Worm (Caenorhabditis elegans) whole organism, young adult: Measurements from ENCODE around the gene ptr-25.
A peak's percentile ranks its signal among the peaks of the same experiment; 100 is the strongest.

Experiments
- B0336.3 ChIP-seq: fragments of 200-800 bp; sonication (Bioruptor generic); IDR thresholded peaks from 2 replicates; pipeline ENCODE4 v1.3.6; 2022; ENCODE audit warnings: missing genetic modification characterization, missing compliant biosample characterization
- C17E4.6 ChIP-seq: fragments of 200-800 bp; sonication (Bioruptor generic); IDR thresholded peaks from 2 replicates; pipeline ENCODE4 v1.3.6; 2022; ENCODE audit warnings: missing genetic modification reagents, missing genetic modification characterization, missing compliant biosample characterization
- F10E7.11 ChIP-seq: sonication (generic microtip); optimal IDR thresholded peaks from 2 replicates; lab custom pipeline; 2017; ENCODE audit warnings: mild to moderate bottlenecking, missing genetic modification characterization, moderate library complexity, missing compliant biosample characterization
- F52B5.7 ChIP-seq: sonication (generic microtip); optimal IDR thresholded peaks from 2 replicates; lab custom pipeline; 2016; ENCODE audit warnings: mild to moderate bottlenecking, missing genetic modification characterization, missing compliant biosample characterization
- F57A8.1 ChIP-seq: fragments of 200-800 bp; sonication (Bioruptor generic); optimal IDR thresholded peaks from 2 replicates; lab custom pipeline; 2018; ENCODE audit warnings: mild to moderate bottlenecking, missing genetic modification characterization, moderate library complexity, missing compliant biosample characterization
- K12H6.12 ChIP-seq: fragments of 200-800 bp; sonication (Bioruptor generic); optimal IDR thresholded peaks from 2 replicates; lab custom pipeline; 2018; ENCODE audit warnings: mild to moderate bottlenecking, missing genetic modification characterization, missing compliant biosample characterization
- Y53F4B.3 ChIP-seq: fragments of 200-800 bp; sonication (Bioruptor generic); IDR thresholded peaks from 2 replicates; pipeline ENCODE4 v1.3.6; 2022; ENCODE audit warnings: missing genetic modification reagents, missing genetic modification characterization, missing compliant biosample characterization
- Y79H2A.3 ChIP-seq: fragments of 200-800 bp; sonication (Bioruptor generic); conservative IDR thresholded peaks from 2 replicates; pipeline ENCODE4 v1.3.6; 2022; ENCODE audit warnings: missing genetic modification reagents, missing genetic modification characterization, missing compliant biosample characterization
- ZK185.1 ChIP-seq: sonication (generic microtip); optimal IDR thresholded peaks from 2 replicates; lab custom pipeline; 2016; ENCODE audit warnings: mild to moderate bottlenecking, missing genetic modification characterization, missing compliant biosample characterization; ENCODE audit not compliant: poor library complexity, severe bottlenecking
- ama-1 ChIP-seq, 3 experiments: fragments of 150-350 bp in 1 of 3; sonication (generic microtip) in 2 of 3; optimal IDR thresholded peaks; 2 replicates each; lab custom pipeline; 2014 to 2018; ENCODE audit warnings: missing biosample characterization in 2 of 3, missing genetic modification characterization in 2 of 3, missing genetic modification reagents in 2 of 3
- aptf-3 ChIP-seq: fragments of 200-800 bp; sonication (Bioruptor generic); IDR thresholded peaks from 2 replicates; pipeline ENCODE4 v1.3.6; 2022; ENCODE audit warnings: missing genetic modification characterization, missing compliant biosample characterization
- atf-7 ChIP-seq: sonication (generic microtip); optimal IDR thresholded peaks from 2 replicates; lab custom pipeline; 2017; ENCODE audit warnings: mild to moderate bottlenecking, missing genetic modification characterization, missing compliant biosample characterization
- attf-3 ChIP-seq: fragments of 200-800 bp; sonication (Bioruptor generic); conservative IDR thresholded peaks from 2 replicates; pipeline ENCODE4 v1.3.6; 2022; ENCODE audit warnings: missing genetic modification reagents, missing genetic modification characterization, missing compliant biosample characterization
- attf-6 ChIP-seq: fragments of 200-800 bp; sonication (Bioruptor generic); IDR thresholded peaks from 2 replicates; pipeline ENCODE4 v1.3.6; 2022; ENCODE audit warnings: missing genetic modification reagents, missing genetic modification characterization, missing compliant biosample characterization
- bed-1 ChIP-seq: fragments of 200-800 bp; sonication (Bioruptor generic); IDR thresholded peaks from 2 replicates; pipeline ENCODE4 v1.3.6; 2022; ENCODE audit warnings: missing genetic modification reagents, missing genetic modification characterization, missing compliant biosample characterization
- ccch-3 ChIP-seq: fragments of 200-800 bp; sonication (Bioruptor generic); optimal IDR thresholded peaks from 2 replicates; lab custom pipeline; 2018; ENCODE audit warnings: mild to moderate bottlenecking, missing genetic modification characterization, missing compliant biosample characterization
- cebp-1 ChIP-seq, 2 experiments: fragments of 200-800 bp in 1 of 2; sonication (Bioruptor generic) in 1 of 2; sonication (generic microtip) in 1 of 2; IDR thresholded peaks in 1 of 2; optimal IDR thresholded peaks in 1 of 2; 2 replicates each; pipeline versions ENCODE4 v1.3.6 to Lab custom; 2017 to 2022; ENCODE audit warnings: missing compliant biosample characterization in 2 of 2, missing genetic modification characterization in 2 of 2, mild to moderate bottlenecking in 1 of 2, missing genetic modification reagents in 1 of 2, moderate library complexity in 1 of 2
- ceh-79 ChIP-seq: sonication (generic microtip); optimal IDR thresholded peaks from 2 replicates; lab custom pipeline; 2017; ENCODE audit warnings: mild to moderate bottlenecking, missing genetic modification characterization, missing compliant biosample characterization
- ceh-91 ChIP-seq: fragments of 200-800 bp; sonication (Bioruptor generic); IDR thresholded peaks from 2 replicates; pipeline ENCODE4 v1.3.6; 2022; ENCODE audit warnings: missing genetic modification reagents, missing genetic modification characterization, missing compliant biosample characterization
- chd-7 ChIP-seq: sonication (generic microtip); optimal IDR thresholded peaks from 2 replicates; lab custom pipeline; 2016; ENCODE audit warnings: mild to moderate bottlenecking, missing genetic modification characterization, moderate library complexity, missing compliant biosample characterization
- dpl-1 ChIP-seq: fragments of 150-350 bp; optimal IDR thresholded peaks from 2 replicates; lab custom pipeline; 2014; ENCODE audit warnings: missing biosample characterization, missing genetic modification reagents, missing genetic modification characterization
- egl-44 ChIP-seq: fragments of 200-800 bp; sonication (Bioruptor generic); IDR thresholded peaks from 2 replicates; pipeline ENCODE4 v1.3.6; 2022; ENCODE audit warnings: missing genetic modification reagents, missing genetic modification characterization, missing compliant biosample characterization
- egrh-3 ChIP-seq: fragments of 200-800 bp; sonication (Bioruptor generic); IDR thresholded peaks from 2 replicates; pipeline ENCODE4 v1.3.6; 2022; ENCODE audit warnings: missing genetic modification reagents, missing genetic modification characterization, missing compliant biosample characterization
- him-1 ChIP-seq: sonication (generic microtip); optimal IDR thresholded peaks from 2 replicates; lab custom pipeline; 2016; ENCODE audit warnings: missing genotype, missing genetic modification reagents, missing genetic modification characterization, missing compliant biosample characterization
- hlh-26 ChIP-seq: fragments of 200-800 bp; sonication (Bioruptor generic); conservative IDR thresholded peaks from 2 replicates; pipeline ENCODE4 v1.3.6; 2022; ENCODE audit warnings: missing genetic modification reagents, missing genetic modification characterization, missing compliant biosample characterization
- hsf-1 ChIP-seq: fragments of 200-800 bp; sonication (Bioruptor generic); IDR thresholded peaks from 2 replicates; pipeline ENCODE4 v1.3.6; 2022; ENCODE audit warnings: missing genetic modification reagents, missing genetic modification characterization, missing compliant biosample characterization
- lin-26 ChIP-seq: fragments of 200-800 bp; sonication (Bioruptor generic); IDR thresholded peaks from 2 replicates; pipeline ENCODE4 v1.3.6; 2022; ENCODE audit warnings: missing genetic modification reagents, missing genetic modification characterization, missing compliant biosample characterization
- lir-1 ChIP-seq: fragments of 200-800 bp; sonication (Bioruptor generic); conservative IDR thresholded peaks from 2 replicates; pipeline ENCODE4 v1.3.6; 2022; ENCODE audit warnings: missing genetic modification reagents, missing genetic modification characterization, missing compliant biosample characterization
- lsl-1 ChIP-seq: fragments of 200-800 bp; sonication (Bioruptor generic); optimal IDR thresholded peaks from 2 replicates; lab custom pipeline; 2018; ENCODE audit warnings: mild to moderate bottlenecking, missing genetic modification characterization, moderate library complexity, missing compliant biosample characterization
- nhr-179 ChIP-seq: sonication (generic microtip); optimal IDR thresholded peaks from 2 replicates; lab custom pipeline; 2016; ENCODE audit warnings: mild to moderate bottlenecking, missing genetic modification characterization, missing compliant biosample characterization
- pbrm-1 ChIP-seq: fragments of 200-800 bp; sonication (Bioruptor generic); IDR thresholded peaks from 2 replicates; pipeline ENCODE4 v1.3.6; 2022; ENCODE audit warnings: missing genetic modification reagents, missing genetic modification characterization, missing compliant biosample characterization
- rpc-1 ChIP-seq, 2 experiments: fragments of 150-350 bp in 1 of 2; sonication (generic microtip) in 1 of 2; optimal IDR thresholded peaks; 2 replicates each; lab custom pipeline; 2014 to 2018; ENCODE audit warnings: missing biosample characterization in 1 of 2, missing genetic modification characterization in 1 of 2, missing genetic modification reagents in 1 of 2, missing genotype in 1 of 2
- sea-2 ChIP-seq: fragments of 200-800 bp; sonication (Bioruptor generic); IDR thresholded peaks from 2 replicates; pipeline ENCODE4 v1.3.6; 2022; ENCODE audit warnings: missing genetic modification characterization, missing compliant biosample characterization
- snpc-1.1 ChIP-seq: sonication (generic microtip); optimal IDR thresholded peaks from 2 replicates; lab custom pipeline; 2017; ENCODE audit warnings: missing genetic modification characterization, mild to moderate bottlenecking, missing compliant biosample characterization, antibody characterized with exemption, moderate library complexity, missing genotype, missing genetic modification reagents; ENCODE audit not compliant: insufficient read depth
- snpc-3.4 ChIP-seq: sonication (generic microtip); optimal IDR thresholded peaks from 2 replicates; lab custom pipeline; 2017; ENCODE audit warnings: missing genetic modification characterization, mild to moderate bottlenecking, missing compliant biosample characterization, antibody characterized with exemption, moderate library complexity, missing genotype, missing genetic modification reagents
- snpc-4 ChIP-seq, 5 experiments: fragments of 150-350 bp in 1 of 5; sonication (generic microtip) in 4 of 5; optimal IDR thresholded peaks; 2 replicates each; lab custom pipeline; 2014 to 2018; ENCODE audit warnings: missing genetic modification characterization in 5 of 5, missing biosample characterization in 3 of 5, antibody characterized with exemption in 2 of 5, mild to moderate bottlenecking in 2 of 5, missing compliant biosample characterization in 2 of 5, missing genotype in 2 of 5, moderate library complexity in 2 of 5, missing genetic modification reagents in 1 of 5
- somi-1 ChIP-seq: fragments of 200-800 bp; sonication (Bioruptor generic); optimal IDR thresholded peaks from 2 replicates; lab custom pipeline; 2018; ENCODE audit warnings: mild to moderate bottlenecking, missing genetic modification characterization, missing compliant biosample characterization
- sptf-2 ChIP-seq: fragments of 200-800 bp; sonication (Bioruptor generic); optimal IDR thresholded peaks from 2 replicates; lab custom pipeline; 2018; ENCODE audit warnings: mild to moderate bottlenecking, missing genetic modification characterization, missing compliant biosample characterization
- tbx-9 ChIP-seq: sonication (generic microtip); optimal IDR thresholded peaks from 2 replicates; lab custom pipeline; 2016; ENCODE audit warnings: borderline replicate concordance, missing genetic modification characterization, inconsistent platforms, missing compliant biosample characterization
- unc-130 ChIP-seq: sonication (generic microtip); optimal IDR thresholded peaks from 2 replicates; lab custom pipeline; 2016; ENCODE audit warnings: missing genetic modification reagents, missing genetic modification characterization, missing compliant biosample characterization
- unc-62 ChIP-seq: fragments of 150-350 bp; optimal IDR thresholded peaks from 2 replicates; lab custom pipeline; 2014; ENCODE audit warnings: missing biosample characterization, missing genetic modification reagents, missing genetic modification characterization
- xnd-1 ChIP-seq: sonication (generic microtip); optimal IDR thresholded peaks from 2 replicates; lab custom pipeline; 2016; ENCODE audit warnings: missing genotype, missing genetic modification reagents, missing genetic modification characterization, missing compliant biosample characterization
- ztf-22 ChIP-seq: fragments of 200-800 bp; sonication (Bioruptor generic); optimal IDR thresholded peaks from 2 replicates; lab custom pipeline; 2018; ENCODE audit warnings: mild to moderate bottlenecking, missing genetic modification characterization, moderate library complexity, missing compliant biosample characterization
- ztf-3 ChIP-seq: fragments of 200-800 bp; sonication (Bioruptor generic); optimal IDR thresholded peaks from 2 replicates; lab custom pipeline; 2018; ENCODE audit warnings: mild to moderate bottlenecking, missing genetic modification characterization, missing compliant biosample characterization

ptr-25 gene

DNA sequence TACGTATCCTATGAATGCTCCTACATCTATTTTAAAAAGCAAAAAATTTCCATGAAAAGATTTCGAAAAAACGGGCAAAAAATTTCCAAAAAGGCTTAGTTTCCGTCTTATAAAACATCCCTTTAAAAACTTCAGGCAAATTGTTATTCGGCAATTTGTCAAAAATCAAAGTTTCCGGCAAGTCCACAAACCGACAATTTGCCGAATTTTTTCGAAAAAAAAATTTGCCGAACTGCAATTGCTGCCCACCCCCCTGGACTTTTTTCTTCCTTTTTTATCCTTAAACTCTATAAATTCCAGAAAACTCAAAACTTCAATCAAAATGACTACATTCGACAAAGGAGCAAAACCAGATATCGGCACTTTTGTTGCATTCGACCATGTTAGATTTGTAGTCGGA lies 47.3 kb downstream of the ptr-25 start, which contains the start of gene hpd-1:
Gene hpd-1, plus strand, starts transcription at position 301 of the 400 bp plus-strand sequence.
- no peak for TF ChIP-seq xnd-1 (tag; lab: Kevin White, UChicago)
- TF ChIP-seq aptf-3 (GFP tag; lab: Robert Waterston, UW): no peak
- TF ChIP-seq unc-62 (GFP tag; lab: Kevin White, UChicago): no peak
- no peak for TF ChIP-seq somi-1 (GFP tag; lab: Kevin White, UChicago)
- no peak for TF ChIP-seq cebp-1 (GFP tag; IDR thresholded peaks at IDR 0.05; lab: Robert Waterston, UW)
- TF ChIP-seq cebp-1 (tag; optimal IDR thresholded peaks at IDR 0.05; lab: Kevin White, UChicago): no peak
- TF ChIP-seq rpc-1 (optimal IDR thresholded peaks at IDR 0.05; lab: Kevin White, UChicago): no peak
- TF ChIP-seq rpc-1 (tag; optimal IDR thresholded peaks at IDR 0.05; lab: Kevin White, UChicago): no peak
- TF ChIP-seq unc-130 (GFP tag; lab: Kevin White, UChicago): no peak
- TF ChIP-seq hlh-26 (GFP tag; lab: Robert Waterston, UW): no peak
- no peak for TF ChIP-seq attf-6
- no peak for TF ChIP-seq ccch-3
- TF ChIP-seq egl-44: no peak
- TF ChIP-seq F52B5.7: no peak
- TF ChIP-seq ceh-91: no peak
- TF ChIP-seq, all 124 proteins: peak for 0

DNA sequence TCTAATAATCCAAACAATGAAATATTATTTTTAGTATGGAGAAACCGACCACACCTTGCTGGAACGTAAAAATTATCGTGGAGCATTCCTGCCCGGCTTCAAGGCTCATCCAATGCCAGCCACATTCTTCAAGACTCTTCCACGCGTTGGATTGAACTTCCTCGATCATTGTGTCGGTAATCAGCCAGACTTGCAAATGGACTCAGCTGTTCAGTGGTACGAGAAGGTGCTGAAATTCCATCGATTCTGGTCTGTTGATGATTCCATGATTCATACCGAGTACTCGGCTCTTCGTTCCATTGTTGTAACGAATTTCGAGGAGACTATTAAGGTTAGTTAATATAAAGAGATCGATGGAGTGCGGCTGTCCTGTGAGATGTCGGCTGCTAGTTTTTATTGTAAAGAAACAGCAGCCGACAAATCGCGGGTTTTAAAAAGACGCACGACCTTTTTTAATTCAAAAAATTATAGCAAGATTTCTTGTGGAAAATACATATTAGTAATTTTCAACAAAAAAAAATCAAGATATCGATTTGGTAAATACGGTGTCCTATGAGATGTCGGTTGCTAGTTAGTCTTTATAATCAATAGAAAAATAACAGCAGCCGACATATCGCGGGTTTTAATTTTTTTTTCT lies 48.3 kb downstream of the ptr-25 start:
- TF ChIP-seq hsf-1 (no peak), nhr-179 (tag; lab: Kevin White, UChicago) (no peak), snpc-3.4 (no peak), aptf-3 (GFP tag; lab: Robert Waterston, UW) (no peak), ZK185.1 (tag; lab: Kevin White, UChicago) (no peak), ztf-22 (GFP tag; lab: Kevin White, UChicago) (no peak), snpc-1.1 (tag; lab: Kevin White, UChicago) (peak; percentile 33), attf-3 (GFP tag; lab: Robert Waterston, UW) (no peak), Y79H2A.3 (GFP tag; lab: Robert Waterston, UW) (no peak), egrh-3 (GFP tag; lab: Robert Waterston, UW) (no peak), snpc-4 (GFP tag; optimal IDR thresholded peaks at IDR 0.05; lab: Kevin White, UChicago) (no peak), snpc-4 (tag; optimal IDR thresholded peaks at IDR 0.05; lab: Kevin White, UChicago) (peak in 2 of 4 experiments; percentile 78 to 86), ccch-3 (no peak), rpc-1 (optimal IDR thresholded peaks at IDR 0.05; lab: Kevin White, UChicago) (no peak), rpc-1 (tag; optimal IDR thresholded peaks at IDR 0.05; lab: Kevin White, UChicago) (no peak), sptf-2 (GFP tag; lab: Kevin White, UChicago) (no peak), K12H6.12 (tag; lab: Kevin White, UChicago) (no peak), F10E7.11 (tag; lab: Kevin White, UChicago) (no peak), C17E4.6 (no peak), Y53F4B.3 (GFP tag; lab: Robert Waterston, UW) (no peak), pbrm-1 (GFP tag; lab: Robert Waterston, UW) (0 out of 2 replicates have a peak, but pooled peaks have one; percentile 23), B0336.3 (GFP tag; lab: Robert Waterston, UW) (no peak), ama-1 (optimal IDR thresholded peaks at IDR 0.05; lab: Kevin White, UChicago) (peak; percentile 64), ama-1 (GFP tag; optimal IDR thresholded peaks at IDR 0.05; lab: Kevin White, UChicago) (no peak), tbx-9 (tag; lab: Kevin White, UChicago) (no peak), him-1 (tag; lab: Kevin White, UChicago) (no peak), sea-2 (no peak), F57A8.1 (GFP tag; lab: Kevin White, UChicago) (no peak), lir-1 (GFP tag; lab: Robert Waterston, UW) (no peak), unc-130 (GFP tag; lab: Kevin White, UChicago) (no peak), chd-7 (tag; lab: Kevin White, UChicago) (peak; percentile 17), ceh-79 (tag; lab: Kevin White, UChicago) (no peak), dpl-1 (GFP tag; lab: Kevin White, UChicago) (no peak), ztf-3 (GFP tag; lab: Kevin White, UChicago) (no peak), bed-1 (GFP tag; lab: Robert Waterston, UW) (no peak), lin-26 (GFP tag; lab: Robert Waterston, UW) (0 out of 2 replicates have a peak, but pooled peaks have one; percentile 47), atf-7 (tag; lab: Kevin White, UChicago) (no peak), lsl-1 (GFP tag; lab: Kevin White, UChicago) (no peak)
